Fruit fly (Drosophila melanogaster) whole organism, wandering third instar larva: ENCODE results near the gene CG11977.
A peak's percentile ranks its signal among the peaks of the same experiment; 100 is the strongest.

Experiments
- Abd-B ChIP-seq: fragments of >200 bp; optimal IDR thresholded peaks from 2 replicates; lab custom pipeline; 2017; ENCODE audit warnings: missing biosample characterization, missing genetic modification characterization
- CG32264 ChIP-seq: fragments of 200-800 bp; sonication (Bioruptor generic); optimal IDR thresholded peaks from 2 replicates; lab custom pipeline; 2016; ENCODE audit warnings: missing biosample characterization, missing genetic modification characterization
- CG9705 ChIP-seq: fragments of 200-800 bp; sonication (Bioruptor generic); optimal IDR thresholded peaks from 2 replicates; lab custom pipeline; 2018; ENCODE audit warnings: missing biosample characterization, mild to moderate bottlenecking, missing genetic modification characterization
- CrebA ChIP-seq: fragments of 200-800 bp; sonication (Bioruptor generic); optimal IDR thresholded peaks from 2 replicates; lab custom pipeline; 2016; ENCODE audit warnings: missing biosample characterization, mild to moderate bottlenecking, missing genetic modification characterization, borderline replicate concordance
- Dfd ChIP-seq: fragments of >200 bp; optimal IDR thresholded peaks from 2 replicates; lab custom pipeline; 2017; ENCODE audit warnings: missing biosample characterization, missing genetic modification characterization
- Dif ChIP-seq: fragments of 200-275, 200-300 bp; sonication (Bioruptor generic); optimal IDR thresholded peaks from 2 replicates; lab custom pipeline; 2018; ENCODE audit warnings: missing biosample characterization, missing genetic modification characterization; ENCODE audit not compliant: partially characterized antibody
- GATAd ChIP-seq: sonication (Bioruptor generic); optimal IDR thresholded peaks from 2 replicates; lab custom pipeline; 2016; ENCODE audit warnings: missing biosample characterization, missing genetic modification characterization
- HLH106 ChIP-seq: fragments of 200-800 bp; optimal IDR thresholded peaks from 3 replicates; lab custom pipeline; 2019; ENCODE audit warnings: missing biosample characterization, mild to moderate bottlenecking, missing genetic modification characterization, moderate library complexity
- Hnf4 ChIP-seq: fragments of 200-800 bp; sonication (Bioruptor generic); optimal IDR thresholded peaks from 2 replicates; lab custom pipeline; 2016; ENCODE audit warnings: missing biosample characterization, mild to moderate bottlenecking, missing genetic modification characterization
- Hr78 ChIP-seq: fragments of >200 bp; optimal IDR thresholded peaks from 2 replicates; lab custom pipeline; 2017; ENCODE audit warnings: missing biosample characterization, missing genetic modification characterization
- Hr83 ChIP-seq: fragments of 200-300 bp; sonication (Bioruptor generic); optimal IDR thresholded peaks from 2 replicates; lab custom pipeline; 2016; ENCODE audit warnings: missing biosample characterization, mild to moderate bottlenecking, missing genetic modification characterization, moderate library complexity; ENCODE audit not compliant: poor library complexity, severe bottlenecking
- Jra ChIP-seq: sonication (Bioruptor generic); optimal IDR thresholded peaks from 2 replicates; lab custom pipeline; 2016; ENCODE audit warnings: missing biosample characterization, missing genetic modification characterization
- Mio ChIP-seq: sonication (Bioruptor generic); optimal IDR thresholded peaks from 2 replicates; lab custom pipeline; 2016; ENCODE audit warnings: missing biosample characterization, missing genetic modification characterization
- Myc ChIP-seq: fragments of >200 bp; optimal IDR thresholded peaks from 2 replicates; lab custom pipeline; 2017
- N ChIP-seq: fragments of >200 bp; optimal IDR thresholded peaks from 2 replicates; lab custom pipeline; 2018; ENCODE audit warnings: missing biosample characterization, missing external identifiers, missing genetic modification characterization
- OdsH ChIP-seq: fragments of 200-800 bp; sonication (Bioruptor generic); optimal IDR thresholded peaks from 2 replicates; lab custom pipeline; 2016; ENCODE audit warnings: missing biosample characterization, mild to moderate bottlenecking, missing genetic modification characterization
- Rel ChIP-seq, 2 experiments: fragments of 200-800 bp; sonication (Bioruptor generic) in 1 of 2; optimal IDR thresholded peaks; 2 replicates in 1 of 2; 3 replicates in 1 of 2; lab custom pipeline; 2016 to 2019; ENCODE audit warnings: mild to moderate bottlenecking in 2 of 2, missing biosample characterization in 2 of 2, missing genetic modification characterization in 2 of 2, moderate library complexity in 1 of 2
- Sp1 ChIP-seq: fragments of 200-800 bp; sonication (Bioruptor generic); optimal IDR thresholded peaks from 3 replicates; lab custom pipeline; 2019; ENCODE audit warnings: missing biosample characterization, mild to moderate bottlenecking, missing genetic modification characterization, moderate library complexity
- Vsx2 ChIP-seq: fragments of 200-300, 225-300 bp; sonication (Bioruptor generic); optimal IDR thresholded peaks from 2 replicates; lab custom pipeline; 2018; ENCODE audit warnings: missing biosample characterization, missing genetic modification characterization; ENCODE audit not compliant: partially characterized antibody
- br ChIP-seq: fragments of 200-800 bp; sonication (Bioruptor generic); optimal IDR thresholded peaks from 2 replicates; lab custom pipeline; 2016; ENCODE audit warnings: missing biosample characterization, missing genetic modification characterization
- brk ChIP-seq: fragments of 200-800 bp; sonication (Bioruptor generic); optimal IDR thresholded peaks from 2 replicates; lab custom pipeline; 2016; ENCODE audit warnings: missing biosample characterization, mild to moderate bottlenecking, missing genetic modification characterization
- dl ChIP-seq, 2 experiments: fragments of 175-275, 200-275 bp in 1 of 2; fragments of 200-275 bp in 1 of 2; sonication (Bioruptor generic); optimal IDR thresholded peaks; lab custom pipeline; 2018; ENCODE audit warnings: mild to moderate bottlenecking in 2 of 2, missing biosample characterization in 2 of 2, missing genetic modification characterization in 2 of 2, moderate library complexity in 2 of 2; ENCODE audit not compliant: partially characterized antibody in 2 of 2, insufficient read depth in 1 of 2
- dmrt93B ChIP-seq: fragments of 200-800 bp; sonication (Bioruptor generic); optimal IDR thresholded peaks from 2 replicates; lab custom pipeline; 2018; ENCODE audit warnings: missing biosample characterization, mild to moderate bottlenecking, missing genetic modification characterization
- dsf ChIP-seq: sonication (Bioruptor generic); optimal IDR thresholded peaks from 2 replicates; lab custom pipeline; 2016; ENCODE audit warnings: missing biosample characterization, missing genetic modification characterization, borderline replicate concordance
- ey ChIP-seq: fragments of 200-800 bp; sonication (Bioruptor generic); optimal IDR thresholded peaks from 2 replicates; lab custom pipeline; 2016; ENCODE audit warnings: missing biosample characterization, missing genetic modification characterization
- foxo ChIP-seq, 2 experiments: fragments of 200-800 bp; sonication (Bioruptor generic); optimal IDR thresholded peaks; 2 replicates in 1 of 2; 3 replicates in 1 of 2; lab custom pipeline; 2016 to 2017; ENCODE audit warnings: missing biosample characterization in 2 of 2, missing genetic modification characterization in 2 of 2
- fru ChIP-seq: fragments of 200-800 bp; sonication (Bioruptor generic); optimal IDR thresholded peaks from 3 replicates; lab custom pipeline; 2016; ENCODE audit warnings: missing biosample characterization, mild to moderate bottlenecking, missing genetic modification characterization
- h ChIP-seq: fragments of 200-800 bp; sonication (Bioruptor generic); optimal IDR thresholded peaks from 3 replicates; lab custom pipeline; 2016; ENCODE audit warnings: missing biosample characterization, mild to moderate bottlenecking, missing genetic modification characterization
- jim ChIP-seq: fragments of 175-275, 200-325 bp; sonication (Bioruptor generic); optimal IDR thresholded peaks from 2 replicates; lab custom pipeline; 2016; ENCODE audit warnings: missing biosample characterization, mild to moderate bottlenecking, missing genetic modification characterization
- lola ChIP-seq: fragments of >200 bp; optimal IDR thresholded peaks from 2 replicates; lab custom pipeline; 2017; ENCODE audit warnings: missing biosample characterization, missing genetic modification characterization
- pan ChIP-seq: fragments of >200 bp; optimal IDR thresholded peaks from 2 replicates; lab custom pipeline; 2017
- psq ChIP-seq: fragments of 200-800 bp; sonication (Bioruptor generic); optimal IDR thresholded peaks from 3 replicates; lab custom pipeline; 2017; ENCODE audit warnings: missing biosample characterization, mild to moderate bottlenecking, missing genetic modification characterization, moderate library complexity
- rgr ChIP-seq: fragments of 200-800 bp; sonication (Bioruptor generic); optimal IDR thresholded peaks from 3 replicates; lab custom pipeline; 2016; ENCODE audit warnings: missing biosample characterization, mild to moderate bottlenecking, missing genetic modification characterization
- sage ChIP-seq: fragments of 200-800 bp; sonication (Bioruptor generic); optimal IDR thresholded peaks from 2 replicates; lab custom pipeline; 2016; ENCODE audit warnings: missing biosample characterization, mild to moderate bottlenecking, missing genetic modification characterization
- sv ChIP-seq: fragments of 200-800 bp; sonication (Bioruptor generic); optimal IDR thresholded peaks from 3 replicates; lab custom pipeline; 2016; ENCODE audit warnings: missing biosample characterization, missing genetic modification characterization
- tai ChIP-seq: sonication (Bioruptor generic); optimal IDR thresholded peaks from 2 replicates; lab custom pipeline; 2016; ENCODE audit warnings: missing biosample characterization, missing genetic modification characterization
- usp ChIP-seq: fragments of >200 bp; optimal IDR thresholded peaks from 2 replicates; lab custom pipeline; 2017; ENCODE audit warnings: missing biosample characterization, missing genetic modification characterization
- woc ChIP-seq: sonication (Bioruptor generic); optimal IDR thresholded peaks from 2 replicates; lab custom pipeline; 2016; ENCODE audit warnings: missing biosample characterization, mild to moderate bottlenecking, missing genetic modification characterization

Gene CG11977

dm6 chr3R:9008202-9008601 lies 10.7 kb downstream of the CG11977 start, which contains the start of gene CG11983:
Gene CG11983 (plus strand): TSS chr3R:9008321.
- TF ChIP-seq pan, result no peak
- peak; percentile 28 for TF ChIP-seq Myc (lab: Kevin White, UChicago)
- TF ChIP-seq, all 38 proteins: peak for 1

dm6 chr3R:9010695-9011094 lies 13.2 kb downstream of the CG11977 start:
- TF ChIP-seq dsf (no peak), sage (no peak), foxo (GFP tag; optimal IDR thresholded peaks at IDR 0.05; lab: Kevin White, UChicago) (no peak), woc (GFP tag; lab: Kevin White, UChicago) (no peak), HLH106 (tag; lab: Kevin White, UChicago) (no peak), Rel (GFP tag; optimal IDR thresholded peaks at IDR 0.05; lab: Kevin White, UChicago) (no peak), Rel (tag; optimal IDR thresholded peaks at IDR 0.05; lab: Kevin White, UChicago) (no peak), CrebA (GFP tag; lab: Kevin White, UChicago) (no peak), usp (GFP tag; lab: Kevin White, UChicago) (no peak), fru (GFP tag; lab: Kevin White, UChicago) (no peak)

DNA sequence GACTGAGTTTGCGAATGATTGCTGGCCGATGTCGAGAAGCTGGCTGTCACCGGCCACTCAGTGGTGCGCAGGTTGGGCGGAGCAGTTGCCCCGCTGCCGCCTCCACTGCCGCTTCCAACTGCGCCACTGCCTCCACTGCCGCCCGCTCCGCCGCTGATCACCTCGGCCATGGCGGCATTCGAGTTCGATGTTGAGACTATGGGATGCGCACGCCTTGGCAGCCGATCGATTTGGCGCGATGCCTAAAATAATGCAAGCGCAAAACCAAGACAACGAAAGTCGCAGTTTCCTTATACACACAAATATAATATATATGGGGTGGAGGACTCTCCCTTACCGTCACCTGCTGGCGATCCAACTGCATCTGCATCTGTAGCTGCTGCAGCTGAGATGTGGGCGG lies 14.2 kb downstream of the CG11977 start:
- TF ChIP-seq Sp1 (GFP tag; lab: Kevin White, UChicago) (no peak), Myc (lab: Kevin White, UChicago) (no peak), tai (GFP tag; lab: Kevin White, UChicago) (no peak), Jra (GFP tag; lab: Kevin White, UChicago) (no peak), Hr78 (no peak), brk (GFP tag; lab: Kevin White, UChicago) (no peak), lola (GFP tag; lab: Kevin White, UChicago) (no peak), GATAd (GFP tag; lab: Kevin White, UChicago) (no peak), CG9705 (GFP tag; lab: Kevin White, UChicago) (no peak), Abd-B (GFP tag; lab: Kevin White, UChicago) (no peak), dmrt93B (GFP tag; lab: Kevin White, UChicago) (no peak), usp (GFP tag; lab: Kevin White, UChicago) (no peak), jim (GFP tag; lab: Kevin White, UChicago) (no peak), h (GFP tag; lab: Kevin White, UChicago) (no peak), CrebA (GFP tag; lab: Kevin White, UChicago) (no peak), Rel (GFP tag; optimal IDR thresholded peaks at IDR 0.05; lab: Kevin White, UChicago) (no peak), Rel (tag; optimal IDR thresholded peaks at IDR 0.05; lab: Kevin White, UChicago) (no peak)

- TF ChIP-seq fru (GFP tag; lab: Kevin White, UChicago), result peak; percentile 74
- no peak for TF ChIP-seq N (GFP tag; lab: Kevin White, UChicago)
- peak; percentile 39 for TF ChIP-seq CG32264 (GFP tag; lab: Kevin White, UChicago)
- no peak for TF ChIP-seq Myc (lab: Kevin White, UChicago)
- TF ChIP-seq Jra (GFP tag; lab: Kevin White, UChicago), result peak; percentile 53
- no peak for TF ChIP-seq Rel (GFP tag; optimal IDR thresholded peaks at IDR 0.05; lab: Kevin White, UChicago)
- TF ChIP-seq Rel (tag; optimal IDR thresholded peaks at IDR 0.05; lab: Kevin White, UChicago), result peak; percentile 98
- no peak for TF ChIP-seq lola (GFP tag; lab: Kevin White, UChicago)
- no peak for TF ChIP-seq usp (GFP tag; lab: Kevin White, UChicago)
- no peak for TF ChIP-seq dl (GFP tag; optimal IDR thresholded peaks at IDR 0.05; lab: Kevin White, UChicago; ENCODE audit: insufficient read depth in 1 of 2, partially characterized antibody in 2 of 2)
- TF ChIP-seq pan, result no peak
- no peak for TF ChIP-seq Dfd (GFP tag; lab: Kevin White, UChicago)
- no peak for TF ChIP-seq sv (GFP tag; lab: Kevin White, UChicago)
- TF ChIP-seq brk (GFP tag; lab: Kevin White, UChicago), result no peak
- no peak for TF ChIP-seq tai (GFP tag; lab: Kevin White, UChicago)
- TF ChIP-seq GATAd (GFP tag; lab: Kevin White, UChicago), result no peak
- no peak for TF ChIP-seq CrebA (GFP tag; lab: Kevin White, UChicago)
- peak; percentile 14 for TF ChIP-seq Hr83 (GFP tag; lab: Kevin White, UChicago)
- no peak for TF ChIP-seq Abd-B (GFP tag; lab: Kevin White, UChicago)
- peak; percentile 65 for TF ChIP-seq Sp1 (GFP tag; lab: Kevin White, UChicago)
- peak; percentile 84 for TF ChIP-seq psq (GFP tag; lab: Kevin White, UChicago)
- no peak for TF ChIP-seq Hr78
- TF ChIP-seq CG9705 (GFP tag; lab: Kevin White, UChicago), result peak; percentile 25
- TF ChIP-seq dsf, result no peak
- TF ChIP-seq rgr (GFP tag; lab: Kevin White, UChicago), result peak; percentile 59
- peak; percentile 31 to 78 for TF ChIP-seq foxo (GFP tag; optimal IDR thresholded peaks at IDR 0.05; lab: Kevin White, UChicago)
- no peak for TF ChIP-seq sage
- peak; percentile 65 for TF ChIP-seq OdsH (GFP tag; lab: Kevin White, UChicago)
- TF ChIP-seq ey (GFP tag; lab: Kevin White, UChicago), result peak; percentile 82
- TF ChIP-seq Hnf4 (GFP tag; lab: Kevin White, UChicago), result no peak
- TF ChIP-seq h (GFP tag; lab: Kevin White, UChicago), result peak; percentile 81
- no peak for TF ChIP-seq Dif (GFP tag; lab: Kevin White, UChicago)
- TF ChIP-seq dmrt93B (GFP tag; lab: Kevin White, UChicago), result no peak
- TF ChIP-seq Mio, result no peak
- no peak for TF ChIP-seq jim (GFP tag; lab: Kevin White, UChicago)
- peak; percentile 63 for TF ChIP-seq HLH106 (tag; lab: Kevin White, UChicago)
- TF ChIP-seq Vsx2, result no peak
- no peak for TF ChIP-seq br (GFP tag; lab: Kevin White, UChicago)
- TF ChIP-seq woc (GFP tag; lab: Kevin White, UChicago), result no peak
Observed at dm6 chr3R:9013765-9014380, 16.4 kb downstream of the CG11977 start.
